Worm (Caenorhabditis elegans): ENCODE measurements around the gene npp-21.

The npp-21 gene

ce11 chrII:7651171-7651570 is 51.7 kb downstream of the npp-21 start, which contains the start of gene pde-4:
Gene pde-4, minus strand, starts transcription at chrII:7651246.
- TF ChIP-seq unc-130 (tag; optimal IDR thresholded peaks at IDR 0.05) (no peak), lin-14 (GFP tag; optimal IDR thresholded peaks at IDR 0.05) (peak; percentile 59), nhr-28 (tag; optimal IDR thresholded peaks at IDR 0.05) (no peak)
